Fruit fly (Drosophila melanogaster) whole organism, embryonic: Measurements from ENCODE around the gene CG12081.

ENCODE experiments used
- BtbVII ChIP-seq: fragments of 200-800 bp; sonication (Bioruptor generic); optimal IDR thresholded peaks from 3 replicates; lab custom pipeline; 2017; ENCODE audit warnings: missing biosample characterization, mild to moderate bottlenecking, missing genetic modification characterization
- CG10543 ChIP-seq: fragments of 200-800 bp; sonication (Bioruptor generic); optimal IDR thresholded peaks from 3 replicates; lab custom pipeline; 2017; ENCODE audit warnings: missing biosample characterization, mild to moderate bottlenecking, missing genetic modification characterization, moderate library complexity
- CG14965 ChIP-seq: fragments of 200-800 bp; sonication (Bioruptor generic); optimal IDR thresholded peaks from 2 replicates; lab custom pipeline; 2016; ENCODE audit warnings: missing biosample characterization, missing genetic modification characterization, borderline replicate concordance
- CG15011 ChIP-seq: fragments of 200-800 bp; sonication (Bioruptor generic); optimal IDR thresholded peaks from 3 replicates; lab custom pipeline; 2018; ENCODE audit warnings: missing biosample characterization, mild to moderate bottlenecking, missing genetic modification characterization
- CG15479 ChIP-seq: fragments of 200-800 bp; sonication (Bioruptor generic); optimal IDR thresholded peaks from 3 replicates; lab custom pipeline; 2019; ENCODE audit warnings: missing biosample characterization, mild to moderate bottlenecking, missing genetic modification characterization, moderate library complexity
- CG17612 ChIP-seq: fragments of 200-800 bp; sonication (Bioruptor generic); IDR thresholded peaks from 2 replicates; pipeline ENCODE4 v1.3.6; 2022; ENCODE audit warnings: missing biosample characterization, missing genetic modification characterization
- CG18262 ChIP-seq: fragments of 200-800 bp; optimal IDR thresholded peaks from 3 replicates; lab custom pipeline; 2019; ENCODE audit warnings: missing biosample characterization, mild to moderate bottlenecking, missing genetic modification characterization, moderate library complexity
- CG18599 ChIP-seq: fragments of 200-800 bp; sonication (Bioruptor generic); optimal IDR thresholded peaks from 3 replicates; lab custom pipeline; 2017; ENCODE audit warnings: missing biosample characterization, missing genetic modification characterization, mild to moderate bottlenecking, moderate library complexity, missing genetic modification reagents
- CG2116 ChIP-seq: fragments of 200-800 bp; sonication (Bioruptor generic); optimal IDR thresholded peaks from 3 replicates; lab custom pipeline; 2018; ENCODE audit warnings: missing biosample characterization, mild to moderate bottlenecking, missing genetic modification characterization
- CG2678 ChIP-seq: fragments of 200-800 bp; sonication (Bioruptor generic); optimal IDR thresholded peaks from 3 replicates; lab custom pipeline; 2019; ENCODE audit warnings: missing biosample characterization, mild to moderate bottlenecking, missing genetic modification characterization, moderate library complexity
- CG30431 ChIP-seq: fragments of 200-800 bp; sonication (Bioruptor generic); optimal IDR thresholded peaks from 2 replicates; lab custom pipeline; 2017; ENCODE audit warnings: missing biosample characterization, missing genetic modification characterization
- CG32772 ChIP-seq: fragments of 200-800 bp; sonication (Bioruptor generic); IDR thresholded peaks from 2 replicates; pipeline ENCODE4 v1.3.6; 2022; ENCODE audit warnings: missing biosample characterization, missing genetic modification characterization
- CG42726 ChIP-seq: fragments of 200-800 bp; sonication (Bioruptor generic); IDR thresholded peaks from 2 replicates; pipeline ENCODE4 v1.3.6; 2022; ENCODE audit warnings: missing biosample characterization, missing genetic modification characterization; ENCODE audit not compliant: partially characterized antibody
- CG4328 ChIP-seq: fragments of 200-800 bp; sonication (Bioruptor generic); optimal IDR thresholded peaks from 3 replicates; lab custom pipeline; 2017; ENCODE audit warnings: missing biosample characterization, missing genetic modification reagents, missing genetic modification characterization
- CG43689 ChIP-seq: fragments of 200-800 bp; sonication (Bioruptor generic); IDR thresholded peaks from 2 replicates; pipeline ENCODE4 v1.3.6; 2022; ENCODE audit warnings: missing biosample characterization, missing genetic modification characterization
- CG4854 ChIP-seq: fragments of 200-800 bp; sonication (Bioruptor generic); optimal IDR thresholded peaks from 2 replicates; lab custom pipeline; 2016; ENCODE audit warnings: missing biosample characterization, missing genetic modification characterization, inconsistent platforms
- CG7357 ChIP-seq: fragments of 200-800 bp; sonication (Bioruptor generic); IDR thresholded peaks from 3 replicates; pipeline ENCODE4 v1.3.6; 2022; ENCODE audit warnings: missing biosample characterization, missing genetic modification characterization
- CG7963 ChIP-seq: fragments of 200-800 bp; sonication (Bioruptor generic); IDR thresholded peaks from 3 replicates; pipeline ENCODE4 v1.3.6; 2022; ENCODE audit warnings: missing biosample characterization, missing genetic modification characterization; ENCODE audit not compliant: partially characterized antibody
- CG8281 ChIP-seq: fragments of 200-800 bp; sonication (Bioruptor generic); optimal IDR thresholded peaks from 2 replicates; lab custom pipeline; 2018; ENCODE audit warnings: missing biosample characterization, mild to moderate bottlenecking, missing genetic modification characterization, moderate library complexity
- CG8478 ChIP-seq: fragments of >200 bp; optimal IDR thresholded peaks from 2 replicates; lab custom pipeline; 2018
- CG9727 ChIP-seq: fragments of 200-800 bp; sonication (Bioruptor generic); optimal IDR thresholded peaks from 3 replicates; lab custom pipeline; 2017; ENCODE audit warnings: missing biosample characterization, mild to moderate bottlenecking, missing genetic modification characterization
- Dll ChIP-seq: fragments of 200-800 bp; sonication (Bioruptor generic); IDR thresholded peaks from 4 replicates; pipeline ENCODE4 v1.3.6; 2022; ENCODE audit warnings: missing biosample characterization, missing genetic modification characterization; ENCODE audit not compliant: partially characterized antibody
- Eip74EF ChIP-seq, 2 experiments: fragments of 200-800 bp in 1 of 2; fragments of >200 bp in 1 of 2; sonication (Bioruptor generic) in 1 of 2; optimal IDR thresholded peaks; 2 replicates each; lab custom pipeline; 2017 to 2019; ENCODE audit warnings: missing biosample characterization in 2 of 2, missing genetic modification characterization in 2 of 2, mild to moderate bottlenecking in 1 of 2, moderate library complexity in 1 of 2
- Ets65A ChIP-seq: fragments of 200-800 bp; sonication (Bioruptor generic); peaks from one replicate; lab custom pipeline; 2016; ENCODE audit warnings: missing biosample characterization, missing genetic modification characterization
- Hand ChIP-seq: fragments of 200-800 bp; sonication (Bioruptor generic); optimal IDR thresholded peaks from 2 replicates; lab custom pipeline; 2017; ENCODE audit warnings: mild to moderate bottlenecking, missing biosample characterization, missing genetic modification reagents, missing genetic modification characterization
- Rx ChIP-seq: fragments of 200-800 bp; sonication (Bioruptor generic); IDR thresholded peaks from 2 replicates; pipeline ENCODE4 v1.3.6; 2022; ENCODE audit warnings: missing biosample characterization, missing genetic modification characterization
- Ssrp ChIP-seq: fragments of 200-800 bp; sonication (Bioruptor generic); optimal IDR thresholded peaks from 2 replicates; lab custom pipeline; 2018; ENCODE audit warnings: missing biosample characterization, mild to moderate bottlenecking, missing genetic modification characterization, moderate library complexity
- Stat92E ChIP-seq, 3 experiments: fragments of >200 bp in 2 of 3; fragments of 200-800 bp in 1 of 3; sonication (Bioruptor generic) in 1 of 3; optimal IDR thresholded peaks; 2 replicates each; lab custom pipeline; 2017 to 2019; ENCODE audit warnings: missing biosample characterization in 3 of 3, missing genetic modification characterization in 3 of 3, mild to moderate bottlenecking in 1 of 3, moderate library complexity in 1 of 3
- Vsx1 ChIP-seq: fragments of 200-800 bp; sonication (Bioruptor generic); optimal IDR thresholded peaks from 2 replicates; lab custom pipeline; 2017; ENCODE audit warnings: missing biosample characterization, mild to moderate bottlenecking, missing genetic modification characterization, missing genetic modification reagents
- Xrp1 ChIP-seq: fragments of 200-800 bp; sonication (Bioruptor generic); IDR thresholded peaks from 2 replicates; pipeline ENCODE4 v1.3.6; 2022; ENCODE audit warnings: missing biosample characterization, missing genetic modification characterization
- az2 ChIP-seq: fragments of 200-800 bp; sonication (Bioruptor generic); optimal IDR thresholded peaks from 3 replicates; lab custom pipeline; 2016; ENCODE audit warnings: missing biosample characterization, missing genetic modification characterization
- bcd ChIP-seq: fragments of 200-800 bp; sonication (Bioruptor generic); optimal IDR thresholded peaks from 2 replicates; lab custom pipeline; 2017; ENCODE audit warnings: missing biosample characterization, mild to moderate bottlenecking, missing genetic modification characterization
- br ChIP-seq: fragments of >200 bp; optimal IDR thresholded peaks from 2 replicates; lab custom pipeline; 2017
- cato ChIP-seq: fragments of 200-800 bp; sonication (Bioruptor generic); optimal IDR thresholded peaks from 2 replicates; lab custom pipeline; 2016; ENCODE audit warnings: missing biosample characterization, missing genetic modification characterization, borderline replicate concordance
- ewg ChIP-seq: fragments of 200-800 bp; sonication (Bioruptor generic); optimal IDR thresholded peaks from 3 replicates; lab custom pipeline; 2017; ENCODE audit warnings: mild to moderate bottlenecking, missing biosample characterization, missing genetic modification reagents, missing genetic modification characterization
- exex ChIP-seq: fragments of 200-800 bp; sonication (Bioruptor generic); optimal IDR thresholded peaks from 4 replicates; lab custom pipeline; 2018; ENCODE audit warnings: missing biosample characterization, mild to moderate bottlenecking, missing genetic modification characterization, moderate library complexity
- fru ChIP-seq: fragments of >200 bp; optimal IDR thresholded peaks from 2 replicates; lab custom pipeline; 2017
- ftz-f1 ChIP-seq: fragments of 200-800 bp; sonication (Bioruptor generic); optimal IDR thresholded peaks from 2 replicates; lab custom pipeline; 2016; ENCODE audit warnings: missing biosample characterization, missing genetic modification characterization
- gcm ChIP-seq: fragments of 200-800 bp; sonication (Bioruptor generic); optimal IDR thresholded peaks from 2 replicates; lab custom pipeline; 2019; ENCODE audit warnings: missing biosample characterization, mild to moderate bottlenecking, missing genetic modification characterization, moderate library complexity
- grau ChIP-seq: fragments of 200-800 bp; optimal IDR thresholded peaks from 3 replicates; lab custom pipeline; 2019; ENCODE audit warnings: missing biosample characterization, mild to moderate bottlenecking, missing genetic modification characterization, moderate library complexity
- hkb ChIP-seq, 2 experiments: fragments of 200-800 bp in 1 of 2; fragments of >200 bp in 1 of 2; sonication (Bioruptor generic) in 1 of 2; IDR thresholded peaks in 1 of 2; optimal IDR thresholded peaks in 1 of 2; 2 replicates each; pipeline versions ENCODE4 v1.3.6 to Lab custom; 2017 to 2022; ENCODE audit warnings: missing biosample characterization in 1 of 2, missing genetic modification characterization in 1 of 2
- mirr ChIP-seq: fragments of 200-800 bp; sonication (Bioruptor generic); optimal IDR thresholded peaks from 3 replicates; lab custom pipeline; 2018; ENCODE audit warnings: missing biosample characterization, mild to moderate bottlenecking, missing genetic modification characterization
- nerfin-2 ChIP-seq: fragments of 200-800 bp; sonication (Bioruptor generic); IDR thresholded peaks from 2 replicates; pipeline ENCODE4 v1.3.6; 2022; ENCODE audit warnings: missing biosample characterization, missing genetic modification characterization; ENCODE audit not compliant: partially characterized antibody
- nom ChIP-seq: fragments of 200-800 bp; sonication (Bioruptor generic); optimal IDR thresholded peaks from 2 replicates; lab custom pipeline; 2017; ENCODE audit warnings: missing biosample characterization, missing genetic modification characterization, mild to moderate bottlenecking, moderate library complexity, missing genetic modification reagents
- row ChIP-seq: fragments of 200-800 bp; sonication (Bioruptor generic); IDR thresholded peaks from 3 replicates; pipeline ENCODE4 v1.3.6; 2022; ENCODE audit warnings: missing biosample characterization, missing genetic modification characterization
- sens ChIP-seq: fragments of 200-800 bp; sonication (Bioruptor generic); peaks from one replicate; lab custom pipeline; 2016; ENCODE audit warnings: missing biosample characterization, missing genetic modification characterization
- slp2 ChIP-seq: fragments of 200-800 bp; sonication (Bioruptor generic); optimal IDR thresholded peaks from 2 replicates; lab custom pipeline; 2016; ENCODE audit warnings: missing biosample characterization, missing genetic modification characterization
- stwl ChIP-seq: fragments of 200-800 bp; sonication (Bioruptor generic); optimal IDR thresholded peaks from 3 replicates; lab custom pipeline; 2018; ENCODE audit warnings: missing biosample characterization, mild to moderate bottlenecking, missing genetic modification characterization, moderate library complexity

The CG12081 gene

DNA sequence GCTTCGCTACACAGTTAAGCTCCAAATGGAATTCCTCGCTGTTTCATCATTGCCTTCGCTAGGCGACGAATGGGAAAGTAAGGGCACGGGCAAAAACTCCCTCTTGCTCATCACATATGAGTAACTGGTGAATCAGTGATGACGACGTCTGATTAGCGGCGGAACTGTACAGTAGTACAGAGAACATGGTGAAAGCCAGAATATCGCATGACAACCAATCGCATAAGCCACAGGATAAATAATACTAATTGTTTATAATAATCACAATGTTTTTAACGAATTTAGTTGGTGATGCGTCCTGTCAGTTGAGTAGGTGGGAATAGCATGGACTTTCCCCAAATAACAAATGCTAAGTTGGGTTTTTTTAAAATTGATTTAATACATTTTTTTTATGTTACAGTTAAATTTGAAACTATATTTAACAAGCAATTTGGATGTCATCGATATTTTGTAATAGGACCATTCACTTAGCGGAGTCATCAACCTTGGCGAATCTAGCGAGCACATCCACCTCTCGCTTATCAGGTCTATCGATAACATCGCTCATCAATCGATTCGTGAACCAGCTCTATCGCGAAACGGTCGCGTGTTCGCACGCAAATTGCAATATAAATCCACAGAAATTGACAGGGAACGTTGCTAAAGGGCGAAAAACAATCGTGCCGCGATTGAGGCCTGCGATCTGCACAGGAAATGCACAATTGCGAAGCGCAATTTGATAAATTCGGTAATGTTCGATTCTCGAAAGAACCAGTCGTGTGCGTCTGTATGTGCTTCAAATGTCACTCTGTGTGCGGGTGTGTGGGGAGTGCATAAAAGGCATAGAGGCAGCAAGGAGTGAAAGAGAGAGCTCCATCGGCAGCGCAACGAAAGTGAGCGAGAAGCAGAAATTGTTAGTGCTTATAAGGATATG, 28.3 kb upstream of the CG12081 start, which contains the start of the genes CG12112 and Trf4-1 (continued):
- no peak for TF ChIP-seq CG2678
- no peak for TF ChIP-seq CG8281 (tag; lab: Kevin White, UChicago)
- no peak for TF ChIP-seq Eip74EF (GFP tag; optimal IDR thresholded peaks at IDR 0.05; lab: Kevin White, UChicago)
- TF ChIP-seq CG15479 (GFP tag; lab: Kevin White, UChicago) = peak; percentile 91
- no peak for TF ChIP-seq bcd (GFP tag; lab: Kevin White, UChicago)
- TF ChIP-seq gcm = peak; percentile 29
- TF ChIP-seq CG10543 (GFP tag; lab: Kevin White, UChicago) = peak; percentile 35
- TF ChIP-seq Ets65A (GFP tag; lab: Kevin White, UChicago) = peak; percentile 66
- TF ChIP-seq CG4328 (GFP tag; lab: Kevin White, UChicago) = no peak
- no peak for TF ChIP-seq CG15011 (GFP tag; lab: Kevin White, UChicago)
- TF ChIP-seq nerfin-2 = peak; percentile 43; the same call in 1 of the 2 replicates
- TF ChIP-seq CG14965 (GFP tag; lab: Kevin White, UChicago) = no peak
- TF ChIP-seq Vsx1 (GFP tag; lab: Kevin White, UChicago) = no peak
- 0 out of 2 replicates have a peak, but pooled peaks have one; percentile 15 for TF ChIP-seq Xrp1 (GFP tag; lab: Robert Waterston, UW)
- peak; percentile 38 for TF ChIP-seq grau (tag; lab: Kevin White, UChicago)
- no peak for TF ChIP-seq mirr (GFP tag; lab: Kevin White, UChicago)
- peak; percentile 49 for TF ChIP-seq nom (GFP tag; lab: Kevin White, UChicago)
- TF ChIP-seq Stat92E (GFP tag; optimal IDR thresholded peaks at IDR 0.05; lab: Kevin White, UChicago) = no peak
- no peak for TF ChIP-seq ftz-f1 (GFP tag; lab: Kevin White, UChicago)
- peak; percentile 79 for TF ChIP-seq Dll (GFP tag; lab: Robert Waterston, UW)
- TF ChIP-seq CG7963 = no peak
- no peak for TF ChIP-seq CG43689 (GFP tag; lab: Robert Waterston, UW)
- no peak for TF ChIP-seq CG18262 (tag; lab: Kevin White, UChicago)
- peak; percentile 15 for TF ChIP-seq exex (tag; lab: Kevin White, UChicago)
- peak; percentile 19 for TF ChIP-seq BtbVII (GFP tag; lab: Kevin White, UChicago)
- TF ChIP-seq CG32772 (GFP tag; lab: Robert Waterston, UW) = no peak
- TF ChIP-seq CG2116 (GFP tag; lab: Kevin White, UChicago) = peak; percentile 83
- peak; percentile 29 for TF ChIP-seq stwl (tag; lab: Kevin White, UChicago)
- TF ChIP-seq ewg (GFP tag; lab: Kevin White, UChicago) = no peak
- TF ChIP-seq slp2 (GFP tag; lab: Kevin White, UChicago) = no peak
- no peak for TF ChIP-seq Hand (GFP tag; lab: Kevin White, UChicago)
- no peak for TF ChIP-seq CG9727
- TF ChIP-seq Rx = no peak
- no peak for TF ChIP-seq hkb (optimal IDR thresholded peaks at IDR 0.05; lab: Kevin White, UChicago)
- TF ChIP-seq hkb (GFP tag; IDR thresholded peaks at IDR 0.05; lab: Robert Waterston, UW) = no peak
- peak; percentile 73 for TF ChIP-seq CG8478 (lab: Kevin White, UChicago)
- peak; percentile 79 for TF ChIP-seq sens (GFP tag; lab: Kevin White, UChicago)
- no peak for TF ChIP-seq cato (GFP tag; lab: Kevin White, UChicago)
- no peak for TF ChIP-seq CG17612 (GFP tag; lab: Robert Waterston, UW)
- no peak for TF ChIP-seq CG7357 (GFP tag; lab: Robert Waterston, UW)
- TF ChIP-seq CG42726 (GFP tag; lab: Robert Waterston, UW) = no peak
- no peak for TF ChIP-seq CG4854
- no peak for TF ChIP-seq az2 (GFP tag; lab: Kevin White, UChicago)
- TF ChIP-seq CG18599 (GFP tag; lab: Kevin White, UChicago) = no peak
- TF ChIP-seq CG30431 (GFP tag; lab: Kevin White, UChicago) = no peak
- peak; percentile 69 for TF ChIP-seq row (GFP tag; lab: Robert Waterston, UW)
- no peak for TF ChIP-seq Ssrp (tag; lab: Kevin White, UChicago)
- no peak for TF ChIP-seq br (lab: Kevin White, UChicago)
- TF ChIP-seq fru (lab: Kevin White, UChicago) = no peak
